Worm (Caenorhabditis elegans) whole organism, mixed stage, embryonic: ENCODE data around the gene aak-2.

Source experiments
- elt-3 ChIP-seq: fragments of 150-350 bp; optimal IDR thresholded peaks from 2 replicates; lab custom pipeline; 2014; ENCODE audit warnings: missing biosample characterization, missing genetic modification characterization
- nhr-237 ChIP-seq: fragments of 150-350 bp; optimal IDR thresholded peaks from 2 replicates; lab custom pipeline; 2014; ENCODE audit warnings: missing biosample characterization, missing genetic modification characterization
- unc-62 ChIP-seq: fragments of 150-350 bp; optimal IDR thresholded peaks from 2 replicates; lab custom pipeline; 2014; ENCODE audit warnings: missing biosample characterization, missing genetic modification reagents, missing genetic modification characterization

DNA sequence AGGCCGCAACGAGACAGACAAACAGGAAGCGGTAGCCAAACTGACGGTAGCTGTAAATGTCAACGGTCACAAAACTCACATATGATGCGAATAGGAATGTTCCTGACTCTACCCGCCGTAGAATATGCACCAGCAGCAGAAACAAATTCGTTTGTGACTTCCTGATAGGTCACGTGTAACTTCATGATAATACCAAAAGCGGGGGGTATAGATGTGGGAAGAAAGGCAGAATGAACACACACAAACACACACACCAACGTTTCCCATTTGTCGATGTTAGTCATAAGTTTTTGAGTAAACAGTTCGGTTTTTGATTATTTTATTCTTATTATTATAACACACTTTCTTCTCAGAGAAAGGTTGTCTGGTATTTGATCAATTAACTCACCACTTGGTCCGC lies 17.3 kb downstream of the aak-2 start:
- TF ChIP-seq elt-3 (tag; lab: Kevin White, UChicago) (no peak), nhr-237 (tag; lab: Kevin White, UChicago) (no peak), unc-62 (GFP tag; lab: Kevin White, UChicago) (no peak)
